Worm (Caenorhabditis elegans) whole organism, midembryonic: ENCODE measurements around the gene npp-1.
"Not testable (repeated sequence)": the region's sequence is repeated elsewhere in the genome, so short reads cannot be mapped to it uniquely, and the experiment has no call there.

Experiments
- cog-1 ChIP-seq: sonication (generic microtip); optimal IDR thresholded peaks from 2 replicates; lab custom pipeline; 2016; ENCODE audit warnings: missing genetic modification characterization, missing compliant biosample characterization
- flt-1 ChIP-seq: fragments of 200-800 bp; sonication (Bioruptor generic); IDR thresholded peaks from 2 replicates; pipeline ENCODE4 v1.3.6; 2022; ENCODE audit warnings: missing genetic modification characterization, missing compliant biosample characterization
- ref-1 ChIP-seq: fragments of 200-800 bp; sonication (Bioruptor generic); conservative IDR thresholded peaks from 2 replicates; pipeline ENCODE4 v1.3.6; 2022; ENCODE audit warnings: missing genetic modification reagents, missing genetic modification characterization, missing compliant biosample characterization
- ztf-29 ChIP-seq: fragments of 200-800 bp; sonication (Bioruptor generic); IDR thresholded peaks from 2 replicates; pipeline ENCODE4 v1.3.6; 2022; ENCODE audit warnings: missing genetic modification reagents, missing genetic modification characterization, missing compliant biosample characterization

- TF ChIP-seq cog-1 (tag; lab: Kevin White, UChicago); flt-1 (GFP tag; lab: Robert Waterston, UW); ztf-29 (GFP tag; lab: Robert Waterston, UW); ref-1 (GFP tag; lab: Robert Waterston, UW): not testable (repeated sequence)
Measured at ce11 chrIV:9894331-9894730, 36.0 kb downstream of the npp-1 start, which contains the start of gene msp-77.
